Worm (Caenorhabditis elegans) whole organism, L3 larva: ENCODE measurements around the gene tbx-43.

Experiments used
- R02D3.7 ChIP-seq: fragments of 150-350 bp; optimal IDR thresholded peaks from 2 replicates; lab custom pipeline; 2014; ENCODE audit warnings: missing biosample characterization, missing genetic modification characterization
- ZK546.5 ChIP-seq: sonication (generic microtip); optimal IDR thresholded peaks from 2 replicates; lab custom pipeline; 2017; ENCODE audit warnings: missing biosample characterization, missing genetic modification characterization
- aly-2 ChIP-seq: fragments of 150-350 bp; optimal IDR thresholded peaks from 2 replicates; lab custom pipeline; 2014; ENCODE audit warnings: missing biosample characterization, missing genetic modification characterization
- ama-1 ChIP-seq: fragments of 150-350 bp; optimal IDR thresholded peaks from 2 replicates; lab custom pipeline; 2018
- ceh-16 ChIP-seq: sonication (generic microtip); optimal IDR thresholded peaks from 2 replicates; lab custom pipeline; 2017; ENCODE audit warnings: missing biosample characterization, missing genetic modification characterization
- ceh-28 ChIP-seq: fragments of 150-350 bp; optimal IDR thresholded peaks from 2 replicates; lab custom pipeline; 2014; ENCODE audit warnings: missing biosample characterization, missing genetic modification reagents, missing genetic modification characterization
- ceh-82 ChIP-seq: fragments of 150-350 bp; optimal IDR thresholded peaks from 2 replicates; lab custom pipeline; 2014; ENCODE audit warnings: missing biosample characterization, missing genetic modification characterization
- daf-12 ChIP-seq: fragments of 150-350 bp; optimal IDR thresholded peaks from 2 replicates; lab custom pipeline; 2014; ENCODE audit warnings: missing biosample characterization, missing genetic modification reagents, missing genetic modification characterization
- egl-27 ChIP-seq: sonication (generic microtip); optimal IDR thresholded peaks from 4 replicates; lab custom pipeline; 2017; ENCODE audit warnings: missing biosample characterization, missing genetic modification reagents, missing genetic modification characterization
- egl-5 ChIP-seq: fragments of 150-350 bp; optimal IDR thresholded peaks from 2 replicates; lab custom pipeline; 2017; ENCODE audit warnings: missing biosample characterization, missing genetic modification reagents, missing genetic modification characterization, inconsistent platforms
- elt-1 ChIP-seq: fragments of 150-350 bp; optimal IDR thresholded peaks from 2 replicates; lab custom pipeline; 2014; ENCODE audit warnings: missing biosample characterization, missing genetic modification characterization
- elt-2 ChIP-seq: sonication (generic microtip); optimal IDR thresholded peaks from 2 replicates; lab custom pipeline; 2016; ENCODE audit warnings: missing genetic modification reagents, mild to moderate bottlenecking, missing genetic modification characterization, missing compliant biosample characterization
- eor-1 ChIP-seq, 2 experiments: fragments of 150-350 bp; optimal IDR thresholded peaks; 2 replicates each; lab custom pipeline; 2014 to 2018; ENCODE audit warnings: missing biosample characterization in 2 of 2, missing genetic modification characterization in 2 of 2
- fos-1 ChIP-seq: fragments of 150-350 bp; optimal IDR thresholded peaks from 2 replicates; lab custom pipeline; 2014; ENCODE audit warnings: missing biosample characterization, missing genetic modification characterization
- hmg-11 ChIP-seq: sonication (generic microtip); optimal IDR thresholded peaks from 2 replicates; lab custom pipeline; 2016; ENCODE audit warnings: missing genetic modification characterization, missing compliant biosample characterization
- lin-15B ChIP-seq: fragments of 150-350 bp; optimal IDR thresholded peaks from 2 replicates; lab custom pipeline; 2014; ENCODE audit warnings: missing biosample characterization, missing genetic modification characterization
- lin-39 ChIP-seq: fragments of 150-350 bp; optimal IDR thresholded peaks from 2 replicates; lab custom pipeline; 2018; ENCODE audit warnings: missing biosample characterization, missing genetic modification reagents, missing genetic modification characterization
- mml-1 ChIP-seq: fragments of 150-350 bp; sonication (generic microtip); optimal IDR thresholded peaks from 3 replicates; lab custom pipeline; 2014; ENCODE audit warnings: missing biosample characterization, missing genetic modification characterization
- nfya-1 ChIP-seq: sonication (generic microtip); optimal IDR thresholded peaks from 2 replicates; lab custom pipeline; 2017; ENCODE audit warnings: missing genetic modification characterization, mild to moderate bottlenecking, missing compliant biosample characterization, antibody characterized with exemption, moderate library complexity; ENCODE audit not compliant: insufficient read depth
- nhr-11 ChIP-seq: fragments of 150-350 bp; optimal IDR thresholded peaks from 2 replicates; lab custom pipeline; 2014; ENCODE audit warnings: missing biosample characterization, missing genetic modification characterization
- nhr-23 ChIP-seq: fragments of 150-350 bp; optimal IDR thresholded peaks from 2 replicates; lab custom pipeline; 2014; ENCODE audit warnings: missing biosample characterization, missing genetic modification reagents, missing genetic modification characterization
- nhr-25 ChIP-seq: sonication (generic microtip); optimal IDR thresholded peaks from 2 replicates; lab custom pipeline; 2017; ENCODE audit warnings: missing biosample characterization, missing genetic modification characterization
- nhr-28 ChIP-seq: fragments of 150-350 bp; optimal IDR thresholded peaks from 2 replicates; lab custom pipeline; 2014; ENCODE audit warnings: missing biosample characterization, missing genetic modification characterization
- nhr-67 ChIP-seq: fragments of 150-350 bp; optimal IDR thresholded peaks from 2 replicates; lab custom pipeline; 2014; ENCODE audit warnings: missing biosample characterization, missing genetic modification characterization
- nhr-76 ChIP-seq: fragments of 150-350 bp; sonication (generic microtip); optimal IDR thresholded peaks from 5 replicates; lab custom pipeline; 2014; ENCODE audit warnings: missing biosample characterization, missing genetic modification characterization
- pha-4 ChIP-seq: fragments of 150-350 bp; optimal IDR thresholded peaks from 2 replicates; lab custom pipeline; 2014; ENCODE audit warnings: missing biosample characterization, missing genetic modification reagents, missing genetic modification characterization
- skn-1 ChIP-seq: fragments of 150-350 bp; optimal IDR thresholded peaks from 2 replicates; lab custom pipeline; 2014; ENCODE audit warnings: missing biosample characterization, missing genetic modification characterization
- snpc-4 ChIP-seq: fragments of 150-350 bp; optimal IDR thresholded peaks from 2 replicates; lab custom pipeline; 2014; ENCODE audit warnings: missing biosample characterization, missing genetic modification characterization
- unc-39 ChIP-seq: sonication (generic microtip); optimal IDR thresholded peaks from 4 replicates; lab custom pipeline; 2017; ENCODE audit warnings: missing biosample characterization, missing genetic modification characterization
- unc-62 ChIP-seq: fragments of 150-350 bp; sonication (generic microtip); optimal IDR thresholded peaks from 4 replicates; lab custom pipeline; 2014; ENCODE audit warnings: missing biosample characterization, missing genetic modification reagents, missing genetic modification characterization
- ztf-11 ChIP-seq: fragments of 150-350 bp; optimal IDR thresholded peaks from 2 replicates; lab custom pipeline; 2014; ENCODE audit warnings: missing biosample characterization, missing genetic modification characterization

Gene tbx-43

DNA sequence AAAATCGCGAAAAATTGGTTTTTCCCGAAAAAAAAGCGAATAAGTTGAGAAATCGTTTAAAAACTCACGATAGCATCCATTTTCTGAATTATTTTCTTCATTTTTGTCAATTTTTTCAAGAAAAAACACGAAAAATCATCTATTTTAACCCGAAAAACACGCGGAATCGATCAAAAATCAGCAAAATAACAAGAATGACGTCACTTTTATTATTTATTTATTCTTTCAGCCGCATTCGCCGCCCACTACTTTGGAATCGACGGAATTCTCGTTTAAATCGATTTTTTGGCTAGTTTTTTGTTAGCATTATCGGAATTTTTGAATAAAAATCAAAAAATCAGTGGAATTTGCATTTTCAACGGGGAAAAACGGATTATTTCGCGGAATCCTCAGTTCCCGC is 8.1 kb upstream of the tbx-43 start, which contains the start of gene Y39A3CL.4:
Gene Y39A3CL.4, minus strand, starts transcription at position 101 of the 400 bp plus-strand sequence.
- TF ChIP-seq eor-1 (tag; optimal IDR thresholded peaks at IDR 0.05; lab: Kevin White, UChicago) = no peak
- TF ChIP-seq skn-1 (tag; lab: Kevin White, UChicago) = no peak
- TF ChIP-seq ama-1 (lab: Kevin White, UChicago) = no peak
- TF ChIP-seq elt-2 (tag; lab: Kevin White, UChicago) = no peak
- no peak for TF ChIP-seq nhr-28 (tag; lab: Kevin White, UChicago)
- no peak for TF ChIP-seq nhr-23 (tag; lab: Kevin White, UChicago)
- no peak for TF ChIP-seq egl-27 (tag; lab: Kevin White, UChicago)
- TF ChIP-seq ZK546.5 (tag; lab: Kevin White, UChicago) = no peak
- TF ChIP-seq ceh-28 (tag; lab: Kevin White, UChicago) = no peak
- TF ChIP-seq egl-5 (tag; lab: Kevin White, UChicago) = no peak
- no peak for TF ChIP-seq R02D3.7
- TF ChIP-seq pha-4 (tag; lab: Kevin White, UChicago) = no peak
- no peak for TF ChIP-seq nhr-11
- TF ChIP-seq ceh-16 (tag; lab: Kevin White, UChicago) = no peak
- no peak for TF ChIP-seq lin-39 (tag; lab: Kevin White, UChicago)
- TF ChIP-seq nhr-25 (tag; lab: Kevin White, UChicago) = no peak

ce11 chrIII:1777468-1777867 is 7.6 kb upstream of the tbx-43 start, which contains the start of gene Y39A3CL.3:
Gene Y39A3CL.3 (plus strand): TSS chrIII:1777802.
- peak; percentile 34 for TF ChIP-seq pha-4 (tag; lab: Kevin White, UChicago)
- no peak for TF ChIP-seq ztf-11 (tag; lab: Kevin White, UChicago)
- TF ChIP-seq nhr-67 = no peak
- TF ChIP-seq lin-15B (tag; lab: Kevin White, UChicago) = peak; percentile 12
- TF ChIP-seq nfya-1 (tag; lab: Kevin White, UChicago) = peak; percentile 55
- no peak for TF ChIP-seq aly-2 (tag; lab: Kevin White, UChicago)
- TF ChIP-seq nhr-28 (tag; lab: Kevin White, UChicago) = no peak
- no peak for TF ChIP-seq nhr-11
- TF ChIP-seq nhr-23 (tag; lab: Kevin White, UChicago) = peak; percentile 2
- no peak for TF ChIP-seq mml-1

- TF ChIP-seq nhr-11 = no peak
- no peak for TF ChIP-seq R02D3.7
- TF ChIP-seq unc-62 (GFP tag; lab: Kevin White, UChicago) = no peak
- TF ChIP-seq hmg-11 = no peak
- no peak for TF ChIP-seq snpc-4
- no peak for TF ChIP-seq elt-1 (tag; lab: Kevin White, UChicago)
- TF ChIP-seq ZK546.5 (tag; lab: Kevin White, UChicago) = no peak
- TF ChIP-seq nhr-76 = no peak
- TF ChIP-seq daf-12 = no peak
These were observed 5.4 kb downstream of the tbx-43 start for ce11 chrIII:1764463-1764862.

DNA sequence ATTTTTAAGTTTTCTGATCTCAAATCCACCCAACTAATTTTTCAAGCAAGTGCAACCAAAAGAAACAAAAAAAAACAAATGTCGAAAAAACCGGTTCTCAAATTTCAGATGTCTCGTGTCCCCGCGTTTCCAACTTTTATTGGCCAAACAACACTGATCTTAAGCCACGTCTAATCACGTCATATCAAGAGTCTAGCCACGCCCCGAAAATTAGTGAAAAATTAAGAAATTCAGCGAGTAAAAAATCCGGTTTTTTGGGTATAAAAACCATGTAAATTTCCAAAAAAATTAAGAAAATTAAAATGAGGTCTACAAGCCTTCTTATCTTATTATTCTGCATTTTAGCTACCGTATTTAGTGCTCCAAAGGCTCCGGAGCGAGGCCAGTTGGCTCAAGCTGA is 6.7 kb downstream of the tbx-43 start, which contains the start of gene cnc-6:
Gene cnc-6, plus strand, starts transcription at position 301 of the 400 bp plus-strand sequence.
- no peak for TF ChIP-seq ceh-82 (tag; lab: Kevin White, UChicago)
- TF ChIP-seq mml-1 = no peak
- TF ChIP-seq eor-1 (tag; optimal IDR thresholded peaks at IDR 0.05; lab: Kevin White, UChicago) = no peak
- no peak for TF ChIP-seq nhr-28 (tag; lab: Kevin White, UChicago)
- TF ChIP-seq fos-1 = no peak
- TF ChIP-seq ceh-28 (tag; lab: Kevin White, UChicago) = no peak
- no peak for TF ChIP-seq pha-4 (tag; lab: Kevin White, UChicago)
- TF ChIP-seq elt-1 (tag; lab: Kevin White, UChicago) = no peak
- no peak for TF ChIP-seq nhr-23 (tag; lab: Kevin White, UChicago)
- no peak for TF ChIP-seq unc-39 (tag; lab: Kevin White, UChicago)

DNA sequence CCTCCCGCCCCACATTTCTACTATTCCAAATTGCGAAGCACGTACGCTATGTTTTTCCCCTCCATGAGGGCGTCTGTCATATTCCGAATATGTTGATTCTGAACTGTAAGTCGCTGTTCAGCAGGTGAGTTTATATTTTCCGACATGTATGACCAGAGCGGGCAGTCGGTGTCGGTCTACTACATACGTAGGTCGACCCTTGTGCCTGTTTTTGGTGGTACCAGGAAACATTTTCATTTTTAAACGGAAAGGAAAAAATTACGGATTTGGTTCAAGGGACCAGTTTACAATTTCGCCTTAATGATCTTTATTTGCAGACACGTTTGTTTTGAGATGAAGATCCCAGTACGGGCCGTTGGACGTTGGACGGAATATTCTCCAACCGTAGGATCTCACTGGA is 11.3 kb downstream of the tbx-43 start, which contains the start of gene Y46E12A.2:
Gene Y46E12A.2, plus strand, starts transcription at position 301 of the 400 bp plus-strand sequence.
- TF ChIP-seq ama-1 (lab: Kevin White, UChicago) (no peak), eor-1 (tag; optimal IDR thresholded peaks at IDR 0.05; lab: Kevin White, UChicago) (no peak)
- TF ChIP-seq, all 47 proteins: peak for 0

ce11 chrIII:1758151-1758550 is 11.7 kb downstream of the tbx-43 start, which contains the start of gene Y46E12A.5:
Gene Y46E12A.5 (minus strand): TSS chrIII:1758251.
- TF ChIP-seq nhr-25 (tag; lab: Kevin White, UChicago) = no peak
- TF ChIP-seq pha-4 (tag; lab: Kevin White, UChicago) = no peak
- no peak for TF ChIP-seq ztf-11 (tag; lab: Kevin White, UChicago)
- TF ChIP-seq egl-27 (tag; lab: Kevin White, UChicago) = no peak
- TF ChIP-seq, all 47 proteins: peak for 0
